Worm (Caenorhabditis elegans) whole organism, L4/young adult: ENCODE results near the gene nsph-3.2.

Experiments used
- W03F9.2 ChIP-seq: fragments of 150-350 bp; optimal IDR thresholded peaks from 2 replicates; lab custom pipeline; 2014; ENCODE audit warnings: missing biosample characterization, missing genetic modification characterization
- dao-5 ChIP-seq: sonication (generic microtip); optimal IDR thresholded peaks from 2 replicates; lab custom pipeline; 2016; ENCODE audit warnings: missing genotype, missing genetic modification characterization, moderate library complexity, missing compliant biosample characterization
- him-1 ChIP-seq: sonication (generic microtip); optimal IDR thresholded peaks from 2 replicates; lab custom pipeline; 2016; ENCODE audit warnings: missing genotype, missing genetic modification reagents, missing genetic modification characterization, missing compliant biosample characterization

The nsph-3.2 gene

DNA sequence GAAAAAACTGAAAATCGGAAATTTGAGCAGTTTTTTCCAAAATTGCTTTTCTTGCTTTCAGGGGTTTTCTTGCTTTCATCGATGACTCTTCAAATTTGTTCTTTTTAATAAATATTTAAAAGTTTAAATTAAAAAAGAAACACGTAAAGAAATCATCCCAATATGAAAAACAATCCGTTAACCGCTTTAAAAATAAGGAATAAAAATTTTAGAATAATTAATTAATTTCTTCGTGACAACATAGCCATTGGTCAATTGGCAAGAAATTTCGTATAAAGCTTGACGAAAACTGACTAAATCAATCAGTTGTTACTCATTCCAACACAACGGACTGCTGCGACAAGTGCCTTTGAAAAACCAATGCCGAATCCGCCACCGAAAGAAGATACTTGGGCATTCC, at the start of gene nsph-3.2:
nsph-3.2 (plus strand) TSS at position 301 of the 400 bp plus-strand sequence.
- TF ChIP-seq W03F9.2 (tag; lab: Kevin White, UChicago) = no peak
- no peak for TF ChIP-seq him-1 (tag; lab: Kevin White, UChicago)
- TF ChIP-seq dao-5 (tag; lab: Kevin White, UChicago) = no peak

DNA sequence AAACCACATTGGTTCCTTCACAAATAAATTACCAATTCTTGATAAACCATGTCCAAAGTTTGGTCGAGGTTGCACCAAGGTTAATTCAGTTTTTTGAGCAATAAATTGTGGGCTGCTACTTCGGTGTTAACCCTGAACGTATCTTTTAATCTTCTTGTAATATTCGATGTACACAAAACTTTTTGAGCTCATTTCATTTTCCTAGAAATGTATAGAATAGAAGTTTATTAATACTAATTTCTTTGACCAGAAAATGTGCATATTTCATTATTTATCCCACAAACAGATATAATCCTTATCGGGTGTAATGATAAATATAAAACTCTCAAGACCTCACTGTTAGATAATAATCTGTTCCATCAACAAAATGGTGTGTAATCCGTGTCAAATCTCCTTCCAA, 48.7 kb upstream of the nsph-3.2 start:
- TF ChIP-seq him-1 (tag; lab: Kevin White, UChicago) (no peak), W03F9.2 (tag; lab: Kevin White, UChicago) (no peak), dao-5 (tag; lab: Kevin White, UChicago) (no peak)

DNA sequence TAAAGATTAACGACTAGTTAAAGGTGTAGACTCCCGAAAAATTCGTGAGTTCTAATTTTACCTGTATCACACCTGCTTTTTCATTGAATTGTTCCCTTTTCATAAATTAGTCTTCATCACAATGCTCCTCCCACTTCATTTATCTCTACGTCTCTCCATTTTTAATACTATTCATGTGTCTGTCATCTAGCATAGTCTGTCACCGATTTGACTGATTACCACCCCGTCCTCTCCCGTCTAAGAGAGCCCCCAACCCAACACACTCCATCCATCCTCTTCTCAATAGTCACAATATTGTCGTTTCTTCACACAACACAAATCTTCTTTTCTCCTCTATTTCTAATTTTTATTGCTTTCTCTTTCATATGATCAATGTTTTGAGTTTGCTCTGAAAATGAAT, 47.5 kb upstream of the nsph-3.2 start:
- no peak for TF ChIP-seq dao-5 (tag; lab: Kevin White, UChicago)
- no peak for TF ChIP-seq him-1 (tag; lab: Kevin White, UChicago)
- TF ChIP-seq W03F9.2 (tag; lab: Kevin White, UChicago) = no peak

DNA sequence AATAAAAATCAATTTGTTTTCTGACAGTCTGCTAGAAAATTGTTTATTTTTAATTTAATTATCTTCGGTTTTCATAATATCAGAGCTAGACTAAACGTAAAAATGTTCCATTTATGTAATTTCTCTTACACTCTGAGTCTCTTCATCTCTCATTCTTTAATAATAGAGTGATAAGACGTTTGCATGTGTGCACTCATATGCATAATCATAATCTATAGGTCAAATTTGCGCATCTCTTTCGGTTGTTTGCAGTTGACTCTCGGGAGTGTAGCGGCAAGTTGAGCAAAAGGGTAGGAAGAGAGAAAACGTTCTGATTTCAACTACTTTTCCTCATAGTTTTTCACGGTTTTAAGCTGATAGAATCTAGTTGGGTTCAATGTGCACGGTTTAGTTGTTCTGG, 46.2 kb upstream of the nsph-3.2 start:
- TF ChIP-seq W03F9.2 (tag; lab: Kevin White, UChicago) = no peak

DNA sequence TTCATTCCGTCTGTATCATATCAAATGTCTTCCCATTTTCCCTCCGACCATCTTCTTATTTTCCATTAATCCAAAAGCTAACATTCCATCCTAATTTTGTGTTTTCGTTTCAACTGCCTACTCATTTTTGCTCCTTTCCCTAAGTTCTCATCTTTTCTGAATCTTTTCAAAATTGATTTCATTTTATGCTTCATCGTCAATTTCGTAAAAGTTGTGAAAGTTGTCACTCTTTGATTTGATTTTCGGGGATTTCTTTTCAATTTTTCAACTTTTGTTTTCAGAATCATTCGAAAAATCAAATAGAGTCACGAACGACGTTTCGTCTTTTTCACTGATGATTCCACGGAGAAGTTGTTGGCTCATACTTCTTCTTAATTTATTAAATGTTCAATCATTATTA, 45.1 kb upstream of the nsph-3.2 start, which contains the start of gene cwn-2:
cwn-2 (plus strand) TSS at position 276 of the 400 bp plus-strand sequence.
- TF ChIP-seq him-1 (tag; lab: Kevin White, UChicago) = no peak
- TF ChIP-seq W03F9.2 (tag; lab: Kevin White, UChicago) = no peak
- TF ChIP-seq dao-5 (tag; lab: Kevin White, UChicago) = no peak

DNA sequence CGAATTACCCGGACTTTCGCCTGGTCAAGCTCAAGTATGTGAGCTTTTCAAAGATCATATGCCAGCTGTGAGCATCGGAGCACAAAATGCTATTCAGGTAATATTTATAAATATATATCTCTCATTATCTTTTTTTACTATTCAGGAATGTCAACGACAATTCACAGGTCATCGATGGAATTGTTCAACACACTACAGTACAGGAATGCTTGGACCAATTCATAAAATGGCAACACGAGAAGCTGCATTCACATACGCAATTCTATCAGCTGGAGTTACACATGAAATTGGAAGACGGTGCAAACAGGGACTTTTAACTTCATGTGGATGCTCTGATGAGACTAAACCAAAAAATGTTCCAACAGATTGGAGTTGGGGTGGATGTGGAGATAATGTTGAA, 44.4 kb upstream of the nsph-3.2 start:
- TF ChIP-seq dao-5 (tag; lab: Kevin White, UChicago) (no peak), W03F9.2 (tag; lab: Kevin White, UChicago) (no peak), him-1 (tag; lab: Kevin White, UChicago) (no peak)

DNA sequence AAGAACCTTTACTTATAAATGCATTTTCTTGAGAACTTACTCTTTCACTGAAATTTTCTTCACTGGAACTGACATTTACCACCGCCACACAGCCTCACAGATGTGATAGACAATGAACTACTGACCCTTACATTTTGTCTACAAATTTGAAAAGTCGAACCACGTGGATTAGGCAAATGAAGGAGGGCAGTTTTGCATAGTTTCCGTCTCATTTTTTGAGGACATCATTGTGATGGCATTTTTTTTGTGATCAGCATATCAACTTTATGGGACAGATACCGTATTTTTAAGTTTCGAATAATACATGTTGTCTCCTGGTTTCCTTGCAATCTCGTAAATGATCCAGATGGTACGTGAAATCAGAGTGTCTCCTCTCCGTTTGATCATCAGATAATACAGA, 40.1 kb upstream of the nsph-3.2 start, which contains the start of gene W01B6.3:
W01B6.3 (minus strand) TSS at position 101 of the 400 bp plus-strand sequence.
- TF ChIP-seq him-1 (tag; lab: Kevin White, UChicago) (no peak), W03F9.2 (tag; lab: Kevin White, UChicago) (no peak), dao-5 (tag; lab: Kevin White, UChicago) (no peak)

DNA sequence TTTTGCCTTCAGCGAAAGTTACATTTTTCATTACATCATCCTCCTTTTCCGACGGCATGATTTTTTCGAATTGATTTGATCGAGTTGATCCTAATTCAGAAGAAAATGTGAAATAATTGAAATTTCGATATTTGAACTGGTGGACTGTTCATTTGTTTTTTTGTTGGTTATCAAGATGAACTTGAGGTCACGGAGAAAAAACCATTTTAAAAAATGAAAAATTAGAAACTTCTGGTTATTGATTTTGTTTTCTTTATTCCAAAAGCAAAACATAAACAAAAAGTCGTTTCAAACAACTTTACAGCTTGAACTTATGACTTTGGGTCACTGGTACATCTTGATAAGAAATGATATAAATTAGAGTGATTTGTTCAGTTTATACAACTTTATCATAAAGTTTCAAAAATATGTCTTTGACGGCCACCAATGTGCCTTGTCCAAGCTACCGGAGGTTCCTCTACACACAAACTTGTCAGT, 37.6 kb upstream of the nsph-3.2 start, which contains the start of the genes ttbk-4 and W01B6.4:
ttbk-4 (minus strand) TSS at position 101 of the 477 bp plus-strand sequence.
W01B6.4 (plus strand) TSS at position 427 of the 477 bp plus-strand sequence.
- TF ChIP-seq him-1 (tag; lab: Kevin White, UChicago) (no peak), dao-5 (tag; lab: Kevin White, UChicago) (no peak), W03F9.2 (tag; lab: Kevin White, UChicago) (no peak)

DNA sequence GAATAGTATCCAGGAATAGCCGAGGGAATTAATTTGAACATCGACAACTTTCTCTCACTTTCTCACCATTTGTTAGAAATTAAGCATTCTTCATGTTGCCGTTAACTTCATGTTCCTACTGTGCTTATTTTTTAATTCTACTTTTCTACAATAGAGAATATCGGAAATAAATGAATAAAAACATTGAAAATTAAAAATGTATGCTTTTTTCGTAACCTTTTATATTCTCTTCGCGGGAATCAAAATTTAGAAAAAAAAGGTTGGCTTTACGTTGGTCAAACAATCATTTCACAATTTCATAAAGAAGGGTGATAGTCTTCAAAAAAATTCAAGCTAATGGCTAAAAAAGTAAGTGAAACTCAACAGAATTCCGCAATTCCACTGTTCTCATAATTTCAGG, 36.8 kb upstream of the nsph-3.2 start, which contains the start of gene W01B6.5:
W01B6.5 (plus strand) TSS at position 301 of the 400 bp plus-strand sequence.
- TF ChIP-seq W03F9.2 (tag; lab: Kevin White, UChicago) (no peak), him-1 (tag; lab: Kevin White, UChicago) (no peak), dao-5 (tag; lab: Kevin White, UChicago) (no peak)

DNA sequence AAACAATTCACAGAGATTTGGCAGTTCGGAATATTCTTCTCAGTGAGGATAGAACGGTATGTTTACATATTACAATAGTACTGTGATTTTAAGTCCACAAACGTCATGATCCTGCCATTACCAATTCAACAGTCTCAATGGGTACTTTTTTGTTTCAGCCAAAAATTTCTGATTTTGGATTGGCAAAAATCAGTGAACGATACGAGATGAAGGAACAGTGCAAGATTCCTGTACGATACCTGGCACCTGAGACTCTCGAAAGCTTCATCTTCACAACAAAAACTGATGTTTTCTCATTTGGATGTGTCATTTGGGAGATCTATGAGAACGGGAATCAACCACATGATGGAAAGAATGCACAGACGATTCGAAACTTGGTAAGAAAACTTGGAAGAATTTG, 34.7 kb upstream of the nsph-3.2 start:
- TF ChIP-seq dao-5 (tag; lab: Kevin White, UChicago) (no peak), him-1 (tag; lab: Kevin White, UChicago) (no peak), W03F9.2 (tag; lab: Kevin White, UChicago) (no peak)

DNA sequence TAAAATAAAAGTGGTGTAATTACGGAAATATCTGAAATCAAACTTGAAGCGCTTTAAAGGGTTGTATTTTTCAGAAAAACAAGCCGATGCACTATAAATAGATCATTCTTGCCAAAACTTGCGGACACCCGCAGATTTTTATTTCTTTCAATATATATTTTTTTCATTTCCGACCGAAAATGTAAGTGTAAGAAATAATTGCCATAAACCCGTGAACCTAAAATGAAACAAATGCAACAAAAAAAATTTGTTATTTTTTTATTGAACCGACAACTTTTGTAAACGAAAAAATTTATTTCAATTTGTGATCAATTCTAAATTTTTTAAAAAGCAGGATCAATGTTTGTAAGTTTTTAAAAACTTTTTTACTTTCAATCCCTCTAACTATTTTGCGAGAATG, 31.9 kb upstream of the nsph-3.2 start, which contains the start of gene W01B6.6:
W01B6.6 (plus strand) TSS at position 301 of the 400 bp plus-strand sequence.
- TF ChIP-seq him-1 (tag; lab: Kevin White, UChicago) (no peak), dao-5 (tag; lab: Kevin White, UChicago) (no peak), W03F9.2 (tag; lab: Kevin White, UChicago) (no peak)

DNA sequence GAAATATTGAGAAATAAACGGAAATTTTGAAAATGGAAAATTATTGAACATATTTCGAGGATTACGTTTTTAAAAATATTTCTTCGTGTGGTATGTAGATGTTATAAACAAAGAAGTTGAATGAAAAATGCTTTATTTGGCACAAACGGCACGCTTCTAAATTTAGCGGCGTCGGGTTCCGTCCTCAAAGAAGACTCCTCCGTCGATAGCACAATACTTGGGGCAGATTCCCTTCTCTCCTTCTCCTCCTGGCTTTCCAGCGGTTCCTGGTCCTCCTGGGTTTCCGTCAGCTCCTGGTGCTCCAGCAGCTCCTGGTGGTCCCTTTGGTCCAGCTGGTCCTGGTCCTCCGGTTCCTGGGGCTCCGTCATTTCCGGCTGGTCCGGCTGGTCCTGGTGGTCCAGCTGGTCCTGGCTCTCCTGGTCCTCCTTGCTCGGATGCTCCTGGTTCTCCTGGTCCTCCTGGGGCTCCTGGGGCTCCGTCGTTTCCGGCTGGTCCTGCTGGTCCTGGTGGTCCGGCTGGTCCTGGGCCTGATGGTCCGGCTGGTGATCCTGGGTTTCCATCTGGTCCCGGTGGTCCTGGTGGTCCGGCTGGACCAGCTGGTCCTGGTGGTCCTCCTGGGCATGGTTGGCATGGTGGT, 28.2 kb upstream of the nsph-3.2 start, which contains the start of gene W01B6.8:
W01B6.8 (minus strand) TSS at position 51 of the 637 bp plus-strand sequence.
- no peak for TF ChIP-seq W03F9.2 (tag; lab: Kevin White, UChicago)
- TF ChIP-seq dao-5 (tag; lab: Kevin White, UChicago) = no peak
- TF ChIP-seq him-1 (tag; lab: Kevin White, UChicago) = no peak

DNA sequence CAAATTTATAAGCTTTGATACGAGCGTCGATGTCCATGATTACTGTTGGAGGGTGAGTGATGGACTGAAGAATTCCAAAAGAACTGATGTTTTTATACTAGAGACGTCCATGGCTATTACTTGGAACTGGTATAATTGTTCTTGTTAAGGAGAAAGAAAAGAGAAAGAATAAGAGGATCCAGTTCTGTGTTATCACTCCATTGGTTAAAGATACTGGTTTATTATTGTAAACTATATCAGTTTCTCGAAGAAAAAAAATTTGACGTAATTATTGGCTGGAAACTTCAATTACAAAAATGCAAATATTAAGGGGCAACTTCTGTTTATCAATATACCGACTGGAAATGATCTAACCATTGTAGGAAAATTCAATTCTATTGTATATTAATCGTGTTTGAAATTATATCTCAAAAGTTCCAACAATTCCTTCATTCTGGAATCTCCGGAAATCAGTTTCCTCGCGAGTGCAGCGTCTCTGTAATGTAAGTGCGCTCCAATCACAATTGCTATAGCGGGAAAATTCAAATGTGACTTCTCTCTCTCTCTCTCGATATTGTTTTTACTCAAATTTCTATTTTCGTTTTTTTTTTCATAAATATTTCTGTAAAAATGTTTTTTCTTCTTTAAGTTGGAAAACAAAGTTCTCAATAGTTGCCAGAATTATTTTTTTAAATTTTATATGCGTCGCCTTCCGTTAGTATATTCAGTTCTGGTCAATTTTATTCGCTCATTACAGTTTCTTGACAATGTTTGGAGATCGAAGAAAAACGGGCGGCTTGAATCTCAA, 27.1 kb upstream of the nsph-3.2 start, which contains the start of the genes col-2 and ndc-80:
col-2 (minus strand) TSS at position 51 of the 787 bp plus-strand sequence.
ndc-80 (plus strand) TSS at position 737 of the 787 bp plus-strand sequence.
- TF ChIP-seq dao-5 (tag; lab: Kevin White, UChicago) (no peak), W03F9.2 (tag; lab: Kevin White, UChicago) (no peak), him-1 (tag; lab: Kevin White, UChicago) (no peak)
